Worm (Caenorhabditis elegans) whole organism, young adult: ENCODE data around the gene Y17G7B.23.

ENCODE experiments used
- B0336.3 ChIP-seq: fragments of 200-800 bp; sonication (Bioruptor generic); IDR thresholded peaks from 2 replicates; pipeline ENCODE4 v1.3.6; 2022; ENCODE audit warnings: missing genetic modification characterization, missing compliant biosample characterization
- C17E4.6 ChIP-seq: fragments of 200-800 bp; sonication (Bioruptor generic); IDR thresholded peaks from 2 replicates; pipeline ENCODE4 v1.3.6; 2022; ENCODE audit warnings: missing genetic modification reagents, missing genetic modification characterization, missing compliant biosample characterization
- ama-1 ChIP-seq, 3 experiments: fragments of 150-350 bp in 1 of 3; sonication (generic microtip) in 2 of 3; optimal IDR thresholded peaks; 2 replicates each; lab custom pipeline; 2014 to 2018; ENCODE audit warnings: missing biosample characterization in 2 of 3, missing genetic modification characterization in 2 of 3, missing genetic modification reagents in 2 of 3
- nhr-90 ChIP-seq: sonication (generic microtip); optimal IDR thresholded peaks from 2 replicates; lab custom pipeline; 2016; ENCODE audit warnings: missing genotype, mild to moderate bottlenecking, missing genetic modification characterization, missing compliant biosample characterization
- rec-8 ChIP-seq, 2 experiments: sonication (generic microtip); optimal IDR thresholded peaks; 2 replicates each; lab custom pipeline; 2016; ENCODE audit warnings: mild to moderate bottlenecking in 2 of 2, missing genetic modification characterization in 2 of 2, missing genetic modification reagents in 2 of 2, missing genotype in 2 of 2, missing biosample characterization in 1 of 2, missing compliant biosample characterization in 1 of 2, moderate library complexity in 1 of 2
- snpc-4 ChIP-seq, 5 experiments: fragments of 150-350 bp in 1 of 5; sonication (generic microtip) in 4 of 5; optimal IDR thresholded peaks; 2 replicates each; lab custom pipeline; 2014 to 2018; ENCODE audit warnings: missing genetic modification characterization in 5 of 5, missing biosample characterization in 3 of 5, antibody characterized with exemption in 2 of 5, mild to moderate bottlenecking in 2 of 5, missing compliant biosample characterization in 2 of 5, missing genotype in 2 of 5, moderate library complexity in 2 of 5, missing genetic modification reagents in 1 of 5
- ztf-22 ChIP-seq: fragments of 200-800 bp; sonication (Bioruptor generic); optimal IDR thresholded peaks from 2 replicates; lab custom pipeline; 2018; ENCODE audit warnings: mild to moderate bottlenecking, missing genetic modification characterization, moderate library complexity, missing compliant biosample characterization

ce11 chrII:12042108-12042960 is 43.3 kb downstream of the Y17G7B.23 start, which contains the start of gene ippk-1:
- TF ChIP-seq nhr-90 (no peak), rec-8 (tag; optimal IDR thresholded peaks at IDR 0.05; lab: Kevin White, UChicago) (no peak), C17E4.6 (no peak), ama-1 (optimal IDR thresholded peaks at IDR 0.05; lab: Kevin White, UChicago) (no peak), ama-1 (GFP tag; optimal IDR thresholded peaks at IDR 0.05; lab: Kevin White, UChicago) (no peak), ztf-22 (GFP tag; lab: Kevin White, UChicago) (no peak), B0336.3 (GFP tag; lab: Robert Waterston, UW) (no peak), snpc-4 (GFP tag; optimal IDR thresholded peaks at IDR 0.05; lab: Kevin White, UChicago) (no peak), snpc-4 (tag; optimal IDR thresholded peaks at IDR 0.05; lab: Kevin White, UChicago) (no peak)
